Fruit fly (Drosophila melanogaster) whole organism, embryonic: ENCODE data around the gene Smvt.

ENCODE experiments used
- ATbp ChIP-seq: fragments of 200-800 bp; sonication (Bioruptor generic); optimal IDR thresholded peaks from 2 replicates; lab custom pipeline; 2017; ENCODE audit warnings: missing biosample characterization, mild to moderate bottlenecking, missing genetic modification characterization, missing genetic modification reagents
- Bdp1 ChIP-seq: fragments of 200-800 bp; sonication (Bioruptor generic); optimal IDR thresholded peaks from 3 replicates; lab custom pipeline; 2016; ENCODE audit warnings: missing biosample characterization, missing genetic modification characterization
- Bgb ChIP-seq: fragments of 200-800 bp; sonication (Bioruptor generic); IDR thresholded peaks from 2 replicates; pipeline ENCODE4 v1.3.6; 2022; ENCODE audit warnings: missing biosample characterization, missing genetic modification characterization; ENCODE audit not compliant: partially characterized antibody
- CG11085 ChIP-seq: fragments of 200-800 bp; sonication (Bioruptor generic); IDR thresholded peaks from 2 replicates; pipeline ENCODE4 v1.3.6; 2022; ENCODE audit warnings: missing biosample characterization, missing genetic modification characterization
- CG11695 ChIP-seq: fragments of 200-800 bp; sonication (Bioruptor generic); IDR thresholded peaks from 3 replicates; pipeline ENCODE4 v1.3.6; 2022; ENCODE audit warnings: missing biosample characterization, missing genetic modification characterization
- CG12769 ChIP-seq: fragments of 200-800 bp; sonication (Bioruptor generic); optimal IDR thresholded peaks from 2 replicates; lab custom pipeline; 2019; ENCODE audit warnings: missing biosample characterization, mild to moderate bottlenecking, missing genetic modification characterization, moderate library complexity
- CG14710 ChIP-seq: fragments of 200-800 bp; sonication (Bioruptor generic); optimal IDR thresholded peaks from 3 replicates; lab custom pipeline; 2019; ENCODE audit warnings: missing biosample characterization, mild to moderate bottlenecking, missing genetic modification characterization, moderate library complexity
- CG17186 ChIP-seq: fragments of 200-800 bp; sonication (Bioruptor generic); optimal IDR thresholded peaks from 3 replicates; lab custom pipeline; 2017; ENCODE audit warnings: missing biosample characterization, missing genetic modification reagents, missing genetic modification characterization
- CG17802 ChIP-seq: fragments of 200-800 bp; sonication (Bioruptor generic); optimal IDR thresholded peaks from 2 replicates; lab custom pipeline; 2018; ENCODE audit warnings: missing biosample characterization, mild to moderate bottlenecking, missing genetic modification characterization, moderate library complexity
- CG18476 ChIP-seq: fragments of 200-800 bp; sonication (Bioruptor generic); optimal IDR thresholded peaks from 2 replicates; lab custom pipeline; 2016; ENCODE audit warnings: missing biosample characterization, mild to moderate bottlenecking, missing genetic modification characterization
- CG18619 ChIP-seq: fragments of 200-800 bp; sonication (Bioruptor generic); optimal IDR thresholded peaks from 3 replicates; lab custom pipeline; 2017; ENCODE audit warnings: missing biosample characterization, mild to moderate bottlenecking, missing genetic modification characterization
- CG2116 ChIP-seq: fragments of 200-800 bp; sonication (Bioruptor generic); optimal IDR thresholded peaks from 3 replicates; lab custom pipeline; 2018; ENCODE audit warnings: missing biosample characterization, mild to moderate bottlenecking, missing genetic modification characterization
- CG31441 ChIP-seq: fragments of 200-800 bp; sonication (Bioruptor generic); IDR thresholded peaks from 2 replicates; pipeline ENCODE4 v1.3.6; 2022; ENCODE audit warnings: missing biosample characterization, missing genetic modification characterization
- CG6175 ChIP-seq: fragments of 200-800 bp; sonication (Bioruptor generic); IDR thresholded peaks from 3 replicates; pipeline ENCODE4 v1.3.6; 2022; ENCODE audit warnings: missing biosample characterization, missing genetic modification characterization
- CG6765 ChIP-seq: fragments of 200-800 bp; sonication (Bioruptor generic); optimal IDR thresholded peaks from 3 replicates; lab custom pipeline; 2017; ENCODE audit warnings: missing biosample characterization, mild to moderate bottlenecking, missing genetic modification characterization
- CG8290 ChIP-seq, 3 experiments: fragments of 200-800 bp; sonication (Bioruptor generic); optimal IDR thresholded peaks; 2 replicates each; lab custom pipeline; 2016 to 2019; ENCODE audit warnings: missing biosample characterization in 3 of 3, missing genetic modification characterization in 3 of 3, mild to moderate bottlenecking in 2 of 3, moderate library complexity in 1 of 3
- Drgx ChIP-seq: fragments of 200-800 bp; sonication (Bioruptor generic); IDR thresholded peaks from 2 replicates; pipeline ENCODE4 v1.3.6; 2022; ENCODE audit warnings: missing biosample characterization, missing genetic modification characterization
- Hr3 ChIP-seq: fragments of 200-800 bp; sonication (Bioruptor generic); optimal IDR thresholded peaks from 3 replicates; lab custom pipeline; 2016; ENCODE audit warnings: missing biosample characterization, missing genetic modification characterization
- Kr ChIP-seq: fragments of 200-800 bp; sonication (Bioruptor generic); optimal IDR thresholded peaks from 2 replicates; lab custom pipeline; 2017; ENCODE audit warnings: missing biosample characterization, mild to moderate bottlenecking, missing genetic modification characterization
- Lhr ChIP-seq: fragments of 200-800 bp; sonication (Bioruptor generic); optimal IDR thresholded peaks from 3 replicates; lab custom pipeline; 2017; ENCODE audit warnings: mild to moderate bottlenecking, missing biosample characterization, missing genetic modification reagents, missing genetic modification characterization
- MBD-R2 ChIP-seq: fragments of 200-800 bp; sonication (Bioruptor generic); IDR thresholded peaks from 2 replicates; pipeline ENCODE4 v1.3.6; 2022; ENCODE audit warnings: missing biosample characterization, missing genetic modification characterization
- NC2α ChIP-seq: fragments of 200-800 bp; sonication (Bioruptor generic); optimal IDR thresholded peaks from 2 replicates; lab custom pipeline; 2016; ENCODE audit warnings: missing biosample characterization, missing genetic modification characterization
- NC2β ChIP-seq: fragments of 200-800 bp; sonication (Bioruptor generic); optimal IDR thresholded peaks from 2 replicates; lab custom pipeline; 2016; ENCODE audit warnings: missing biosample characterization, missing genetic modification characterization
- Optix ChIP-seq: fragments of 200-800 bp; sonication (Bioruptor generic); IDR thresholded peaks from 3 replicates; pipeline ENCODE4 v1.3.6; 2022; ENCODE audit warnings: missing biosample characterization, missing genetic modification characterization
- Sry-δ ChIP-seq: fragments of 200-800 bp; sonication (Bioruptor generic); optimal IDR thresholded peaks from 2 replicates; lab custom pipeline; 2016; ENCODE audit warnings: missing biosample characterization, missing genetic modification characterization
- Tbp ChIP-seq: fragments of >200 bp; optimal IDR thresholded peaks from 2 replicates; lab custom pipeline; 2018; ENCODE audit warnings: missing biosample characterization, missing genetic modification characterization
- Usf ChIP-seq: fragments of 200-800 bp; sonication (Bioruptor generic); optimal IDR thresholded peaks from 2 replicates; lab custom pipeline; 2017; ENCODE audit warnings: missing genotype, missing biosample characterization, missing genetic modification characterization
- ac ChIP-seq: fragments of 200-800 bp; sonication (Bioruptor generic); optimal IDR thresholded peaks from 3 replicates; lab custom pipeline; 2017; ENCODE audit warnings: missing biosample characterization, mild to moderate bottlenecking, missing genetic modification characterization
- ara ChIP-seq: fragments of 200-800 bp; sonication (Bioruptor generic); IDR thresholded peaks from 2 replicates; pipeline ENCODE4 v1.3.6; 2022; ENCODE audit warnings: missing biosample characterization, missing genetic modification characterization
- bowl ChIP-seq: fragments of 200-800 bp; sonication (Bioruptor generic); IDR thresholded peaks from 2 replicates; pipeline ENCODE4 v1.3.6; 2022; ENCODE audit warnings: missing biosample characterization, missing genetic modification characterization
- eyg ChIP-seq: fragments of 200-800 bp; sonication (Bioruptor generic); optimal IDR thresholded peaks from 3 replicates; lab custom pipeline; 2016; ENCODE audit warnings: missing biosample characterization, missing genetic modification characterization
- gsb-n ChIP-seq: fragments of 200-800 bp; sonication (Bioruptor generic); optimal IDR thresholded peaks from 3 replicates; lab custom pipeline; 2018; ENCODE audit warnings: missing biosample characterization, mild to moderate bottlenecking, missing genetic modification characterization
- hbn ChIP-seq: fragments of 200-800 bp; sonication (Bioruptor generic); IDR thresholded peaks from 2 replicates; pipeline ENCODE4 v1.3.6; 2022; ENCODE audit warnings: missing biosample characterization, missing genetic modification characterization; ENCODE audit not compliant: partially characterized antibody
- hkb ChIP-seq, 2 experiments: fragments of 200-800 bp in 1 of 2; fragments of >200 bp in 1 of 2; sonication (Bioruptor generic) in 1 of 2; IDR thresholded peaks in 1 of 2; optimal IDR thresholded peaks in 1 of 2; 2 replicates each; pipeline versions ENCODE4 v1.3.6 to Lab custom; 2017 to 2022; ENCODE audit warnings: missing biosample characterization in 1 of 2, missing genetic modification characterization in 1 of 2
- knrl ChIP-seq: fragments of 200-800 bp; sonication (Bioruptor generic); IDR thresholded peaks from 3 replicates; pipeline ENCODE4 v1.3.6; 2022; ENCODE audit warnings: missing biosample characterization, missing genetic modification characterization; ENCODE audit not compliant: partially characterized antibody
- mirr ChIP-seq: fragments of 200-800 bp; sonication (Bioruptor generic); optimal IDR thresholded peaks from 3 replicates; lab custom pipeline; 2018; ENCODE audit warnings: missing biosample characterization, mild to moderate bottlenecking, missing genetic modification characterization
- mld ChIP-seq: fragments of 200-800 bp; sonication (Bioruptor generic); IDR thresholded peaks from 3 replicates; pipeline ENCODE4 v1.3.6; 2022; ENCODE audit warnings: missing biosample characterization, missing genetic modification characterization; ENCODE audit not compliant: partially characterized antibody
- odd ChIP-seq: fragments of 200-800 bp; sonication (Bioruptor generic); optimal IDR thresholded peaks from 2 replicates; lab custom pipeline; 2017; ENCODE audit warnings: missing biosample characterization, mild to moderate bottlenecking, missing genetic modification characterization
- pfk ChIP-seq: fragments of 200-800 bp; sonication (Bioruptor generic); optimal IDR thresholded peaks from 2 replicates; lab custom pipeline; 2018; ENCODE audit warnings: missing biosample characterization, mild to moderate bottlenecking, missing genetic modification characterization, moderate library complexity
- prd ChIP-seq, 3 experiments: fragments of >200 bp in 2 of 3; fragments of 200-800 bp in 1 of 3; sonication (Bioruptor generic) in 1 of 3; optimal IDR thresholded peaks in 2 of 3; IDR thresholded peaks in 1 of 3; 2 replicates in 2 of 3; 3 replicates in 1 of 3; pipeline versions ENCODE4 v1.3.6 to Lab custom; 2017 to 2022; ENCODE audit warnings: missing biosample characterization in 1 of 3, missing genetic modification characterization in 1 of 3
- psq ChIP-seq: fragments of 200-800 bp; sonication (Bioruptor generic); optimal IDR thresholded peaks from 2 replicates; lab custom pipeline; 2017; ENCODE audit warnings: missing biosample characterization, missing genetic modification characterization
- rib ChIP-seq: fragments of 200-800 bp; sonication (Bioruptor generic); IDR thresholded peaks from 2 replicates; pipeline ENCODE4 v1.3.6; 2022; ENCODE audit warnings: missing biosample characterization, missing genetic modification characterization
- sd ChIP-seq: fragments of 200-800 bp; sonication (Bioruptor generic); optimal IDR thresholded peaks from 3 replicates; lab custom pipeline; 2018; ENCODE audit warnings: missing biosample characterization, mild to moderate bottlenecking, missing genetic modification characterization, moderate library complexity
- seq ChIP-seq: fragments of 200-800 bp; sonication (Bioruptor generic); IDR thresholded peaks from 2 replicates; pipeline ENCODE4 v1.3.6; 2022; ENCODE audit warnings: missing biosample characterization, missing genetic modification characterization
- shn ChIP-seq: fragments of 200-800 bp; sonication (Bioruptor generic); optimal IDR thresholded peaks from 3 replicates; lab custom pipeline; 2016; ENCODE audit warnings: missing biosample characterization, missing genetic modification characterization
- sim ChIP-seq: fragments of 200-800 bp; sonication (Bioruptor generic); IDR thresholded peaks from 2 replicates; pipeline ENCODE4 v1.3.6; 2022; ENCODE audit warnings: missing biosample characterization, missing genetic modification characterization
- slbo ChIP-seq: fragments of 200-800 bp; sonication (Bioruptor generic); IDR thresholded peaks from 2 replicates; pipeline ENCODE4 v1.3.6; 2022; ENCODE audit warnings: missing biosample characterization, missing genetic modification characterization
- slp2 ChIP-seq: fragments of 200-800 bp; sonication (Bioruptor generic); optimal IDR thresholded peaks from 2 replicates; lab custom pipeline; 2016; ENCODE audit warnings: missing biosample characterization, missing genetic modification characterization
- trem ChIP-seq: fragments of 200-800 bp; optimal IDR thresholded peaks from 3 replicates; lab custom pipeline; 2019; ENCODE audit warnings: missing biosample characterization, mild to moderate bottlenecking, missing genetic modification characterization, moderate library complexity
- zen ChIP-seq: fragments of 200-800 bp; sonication (Bioruptor generic); optimal IDR thresholded peaks from 3 replicates; lab custom pipeline; 2018; ENCODE audit warnings: missing biosample characterization, mild to moderate bottlenecking, missing genetic modification characterization, moderate library complexity

Smvt gene

dm6 chr3R:31794457-31794856 lies 33.1 kb upstream of the Smvt start (continued):
- TF ChIP-seq CG18619 (GFP tag; lab: Kevin White, UChicago) (no peak), ATbp (GFP tag; lab: Kevin White, UChicago) (no peak), Bdp1 (GFP tag; lab: Kevin White, UChicago) (no peak), Tbp (no peak), zen (tag; lab: Kevin White, UChicago) (no peak), slp2 (GFP tag; lab: Kevin White, UChicago) (no peak), CG17802 (tag; lab: Kevin White, UChicago) (no peak), mld (GFP tag; lab: Robert Waterston, UW) (peak; percentile 48; the same call in 1 of the 3 replicates), CG8290 (GFP tag; optimal IDR thresholded peaks at IDR 0.05; lab: Kevin White, UChicago) (no peak), CG8290 (tag; optimal IDR thresholded peaks at IDR 0.05; lab: Kevin White, UChicago) (no peak), CG2116 (GFP tag; lab: Kevin White, UChicago) (peak; percentile 39), knrl (GFP tag; lab: Robert Waterston, UW) (no peak), Lhr (GFP tag; lab: Kevin White, UChicago) (peak; percentile 14), trem (tag; lab: Kevin White, UChicago) (peak; percentile 51), eyg (GFP tag; lab: Kevin White, UChicago) (no peak), Kr (GFP tag; lab: Kevin White, UChicago) (no peak), CG31441 (GFP tag; lab: Robert Waterston, UW) (no peak), CG18476 (GFP tag; lab: Kevin White, UChicago) (no peak), Drgx (no peak), hbn (GFP tag; lab: Robert Waterston, UW) (peak; percentile 24; the same call in 1 of the 2 replicates), ara (GFP tag; lab: Robert Waterston, UW) (peak; percentile 16; the same call in 1 of the 2 replicates), CG6175 (GFP tag; lab: Robert Waterston, UW) (peak; percentile 88; the same call in 2 of the 3 replicates), NC2β (GFP tag; lab: Kevin White, UChicago) (no peak), CG14710 (tag; lab: Kevin White, UChicago) (no peak), gsb-n (tag; lab: Kevin White, UChicago) (no peak), pfk (no peak), CG12769 (tag; lab: Kevin White, UChicago) (no peak), odd (GFP tag; lab: Kevin White, UChicago) (no peak), Bgb (GFP tag; lab: Robert Waterston, UW) (peak; percentile 26; the same call in 1 of the 2 replicates), Optix (GFP tag; lab: Robert Waterston, UW) (no peak), rib (peak; percentile 30; the same call in 1 of the 2 replicates), CG17186 (GFP tag; lab: Kevin White, UChicago) (peak; percentile 66), sim (GFP tag; lab: Robert Waterston, UW) (no peak), sd (no peak), bowl (GFP tag; lab: Robert Waterston, UW) (no peak), MBD-R2 (peak; percentile 73), mirr (GFP tag; lab: Kevin White, UChicago) (no peak), CG6765 (GFP tag; lab: Kevin White, UChicago) (no peak), Hr3 (GFP tag; lab: Kevin White, UChicago) (peak; percentile 77), Sry-δ (GFP tag; lab: Kevin White, UChicago) (peak; percentile 16), CG11085 (GFP tag; lab: Robert Waterston, UW) (no peak), shn (GFP tag; lab: Kevin White, UChicago) (no peak), CG11695 (GFP tag; lab: Robert Waterston, UW) (no peak), seq (no peak), prd (optimal IDR thresholded peaks at IDR 0.05; lab: Kevin White, UChicago) (no peak), prd (GFP tag; IDR thresholded peaks at IDR 0.05; lab: Robert Waterston, UW) (no peak), slbo (no peak), psq (GFP tag; lab: Kevin White, UChicago) (no peak), hkb (optimal IDR thresholded peaks at IDR 0.05; lab: Kevin White, UChicago) (no peak), hkb (GFP tag; IDR thresholded peaks at IDR 0.05; lab: Robert Waterston, UW) (no peak), ac (GFP tag; lab: Kevin White, UChicago) (peak; percentile 81), Usf (GFP tag; lab: Kevin White, UChicago) (no peak), NC2α (GFP tag; lab: Kevin White, UChicago) (no peak)
